Fruit fly (Drosophila melanogaster): ENCODE data around the gene hoe2.

The hoe2 gene

dm6 chr2L:4889451-4890045, 46.7 kb downstream of the hoe2 start, which contains the start of gene CG15625:
Gene CG15625, plus strand, starts transcription at chr2L:4889995.
- no peak for TF ChIP-seq h (optimal IDR thresholded peaks at IDR 0.05)
- no peak for TF ChIP-seq ttk (optimal IDR thresholded peaks at IDR 0.05)
- no peak for TF ChIP-seq Sin3A (optimal IDR thresholded peaks at IDR 0.05)
- no peak for TF ChIP-seq insv (optimal IDR thresholded peaks at IDR 0.05)
- no peak for TF ChIP-seq Myc (optimal IDR thresholded peaks at IDR 0.05)
- TF ChIP-seq psq (optimal IDR thresholded peaks at IDR 0.05) = no peak

DNA sequence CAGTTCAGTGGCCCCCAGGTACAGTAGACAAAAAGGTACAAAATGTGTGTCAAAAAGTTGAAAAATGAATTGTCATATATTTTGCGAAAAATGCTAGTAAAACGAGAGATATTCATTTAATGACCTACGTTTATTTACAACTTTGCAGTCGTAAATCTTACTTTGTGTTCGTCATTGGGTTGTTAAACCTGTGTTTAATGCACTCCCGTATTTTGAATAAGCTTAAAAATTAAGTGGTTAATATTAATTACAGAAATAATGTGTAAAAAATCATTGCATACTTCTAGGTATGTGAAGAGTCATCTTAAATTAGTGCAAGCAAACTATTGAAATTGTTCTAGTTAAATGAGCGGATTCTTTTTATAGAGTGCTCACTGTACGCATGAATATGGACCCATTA, 47.7 kb downstream of the hoe2 start:
- TF ChIP-seq psq (optimal IDR thresholded peaks at IDR 0.05) (no peak), h (optimal IDR thresholded peaks at IDR 0.05) (no peak), Myc (optimal IDR thresholded peaks at IDR 0.05) (no peak), insv (optimal IDR thresholded peaks at IDR 0.05) (no peak), ttk (optimal IDR thresholded peaks at IDR 0.05) (no peak), Sin3A (optimal IDR thresholded peaks at IDR 0.05) (no peak)

dm6 chr2L:4887382-4888219, 48.6 kb downstream of the hoe2 start:
- no peak for TF ChIP-seq Sin3A (optimal IDR thresholded peaks at IDR 0.05)

dm6 chr2L:4886645-4887044, 49.6 kb downstream of the hoe2 start:
- TF ChIP-seq h (optimal IDR thresholded peaks at IDR 0.05) (no peak), Myc (optimal IDR thresholded peaks at IDR 0.05) (no peak), ttk (optimal IDR thresholded peaks at IDR 0.05) (no peak), Sin3A (optimal IDR thresholded peaks at IDR 0.05) (no peak), insv (optimal IDR thresholded peaks at IDR 0.05) (no peak), psq (optimal IDR thresholded peaks at IDR 0.05) (no peak)

dm6 chr2L:4886132-4886531, 50.1 kb downstream of the hoe2 start:
- no peak for TF ChIP-seq insv (optimal IDR thresholded peaks at IDR 0.05)
